Worm (Caenorhabditis elegans) whole organism, L1 larva: ENCODE measurements around the gene frpr-2.

Experiments
- aly-2 ChIP-seq: fragments of 150-350 bp; optimal IDR thresholded peaks from 2 replicates; lab custom pipeline; 2014; ENCODE audit warnings: missing biosample characterization, missing genetic modification characterization
- ceh-82 ChIP-seq, 3 experiments: fragments of 150-350 bp in 1 of 3; sonication (generic microtip) in 2 of 3; optimal IDR thresholded peaks; 2 replicates each; lab custom pipeline; 2014 to 2017; ENCODE audit warnings: missing biosample characterization in 3 of 3, missing genetic modification characterization in 3 of 3
- egl-13 ChIP-seq: sonication (generic microtip); optimal IDR thresholded peaks from 2 replicates; lab custom pipeline; 2016; ENCODE audit warnings: missing genotype, missing genetic modification reagents, missing genetic modification characterization, missing compliant biosample characterization
- egl-27 ChIP-seq, 2 experiments: fragments of 150-350 bp in 1 of 2; sonication (generic microtip); optimal IDR thresholded peaks; 3 replicates each; lab custom pipeline; 2017 to 2018; ENCODE audit warnings: missing biosample characterization in 2 of 2, missing genetic modification characterization in 2 of 2, missing genetic modification reagents in 2 of 2
- ets-5 ChIP-seq: fragments of 200-800 bp; sonication (Bioruptor generic); IDR thresholded peaks from 2 replicates; pipeline ENCODE4 v1.3.6; 2022; ENCODE audit warnings: missing genetic modification characterization, missing compliant biosample characterization
- jun-1 ChIP-seq: fragments of 150-350 bp; optimal IDR thresholded peaks from 2 replicates; lab custom pipeline; 2014; ENCODE audit warnings: missing biosample characterization, missing genetic modification reagents, missing genetic modification characterization
- lsy-2 ChIP-seq, 2 experiments: fragments of 150-350 bp; optimal IDR thresholded peaks; 2 replicates each; lab custom pipeline; 2014; ENCODE audit warnings: missing biosample characterization in 2 of 2, missing genetic modification characterization in 2 of 2
- nhr-11 ChIP-seq: fragments of 150-350 bp; optimal IDR thresholded peaks from 2 replicates; lab custom pipeline; 2014; ENCODE audit warnings: missing biosample characterization, missing genetic modification characterization
- pag-3 ChIP-seq: sonication (generic microtip); optimal IDR thresholded peaks from 2 replicates; lab custom pipeline; 2017; ENCODE audit warnings: missing genetic modification characterization, mild to moderate bottlenecking, missing compliant biosample characterization, antibody characterized with exemption, borderline replicate concordance; ENCODE audit not compliant: insufficient read depth
- unc-98 ChIP-seq: fragments of 200-800 bp; sonication (Bioruptor generic); IDR thresholded peaks from 2 replicates; pipeline ENCODE4 v1.3.6; 2022; ENCODE audit warnings: missing genetic modification characterization, missing compliant biosample characterization

ce11 chrX:12987119-12987518, 21.9 kb downstream of the frpr-2 start, which contains the start of gene mff-1:
- no peak for TF ChIP-seq jun-1 (tag; lab: Kevin White, UChicago)
- TF ChIP-seq egl-13 (tag; lab: Kevin White, UChicago): no peak
- TF ChIP-seq egl-27 (tag; optimal IDR thresholded peaks at IDR 0.05; lab: Kevin White, UChicago): no peak
- TF ChIP-seq ets-5: no peak
- TF ChIP-seq pag-3: no peak
- TF ChIP-seq aly-2: no peak
- TF ChIP-seq ceh-82 (tag; optimal IDR thresholded peaks at IDR 0.05; lab: Kevin White, UChicago): no peak
- TF ChIP-seq nhr-11 (tag; lab: Kevin White, UChicago): no peak
- TF ChIP-seq unc-98 (GFP tag; lab: Robert Waterston, UW): no peak
- TF ChIP-seq lsy-2 (tag; optimal IDR thresholded peaks at IDR 0.05; lab: Kevin White, UChicago): no peak
